Fruit fly (Drosophila melanogaster) whole organism, embryonic: ENCODE results near the gene CG14893.
A peak's percentile ranks its signal among the peaks of the same experiment; 100 is the strongest.

Experiments
- ATbp ChIP-seq: fragments of 200-800 bp; sonication (Bioruptor generic); optimal IDR thresholded peaks from 2 replicates; lab custom pipeline; 2017; ENCODE audit warnings: missing biosample characterization, mild to moderate bottlenecking, missing genetic modification characterization, missing genetic modification reagents
- Blimp-1 ChIP-seq: fragments of 200-800 bp; sonication (Bioruptor generic); optimal IDR thresholded peaks from 3 replicates; lab custom pipeline; 2018; ENCODE audit warnings: missing biosample characterization, missing genetic modification characterization, mild to moderate bottlenecking, moderate library complexity, missing genetic modification reagents
- CG10209 ChIP-seq: fragments of 200-800 bp; sonication (Bioruptor generic); optimal IDR thresholded peaks from 3 replicates; lab custom pipeline; 2017; ENCODE audit warnings: missing biosample characterization, mild to moderate bottlenecking, missing genetic modification characterization, missing genetic modification reagents
- CG1024 ChIP-seq: fragments of 200-800 bp; sonication (Bioruptor generic); IDR thresholded peaks from 2 replicates; pipeline ENCODE4 v1.3.6; 2022; ENCODE audit warnings: missing biosample characterization, missing genetic modification characterization
- CG10321 ChIP-seq: fragments of 200-800 bp; sonication (Bioruptor generic); IDR thresholded peaks from 2 replicates; pipeline ENCODE4 v1.3.6; 2022; ENCODE audit warnings: missing biosample characterization, missing genetic modification characterization
- CG10543 ChIP-seq: fragments of 200-800 bp; sonication (Bioruptor generic); optimal IDR thresholded peaks from 3 replicates; lab custom pipeline; 2017; ENCODE audit warnings: missing biosample characterization, mild to moderate bottlenecking, missing genetic modification characterization, moderate library complexity
- CG1233 ChIP-seq: fragments of 200-800 bp; sonication (Bioruptor generic); optimal IDR thresholded peaks from 4 replicates; lab custom pipeline; 2018; ENCODE audit warnings: missing biosample characterization, mild to moderate bottlenecking, missing genetic modification characterization
- CG14860 ChIP-seq: fragments of 200-800 bp; sonication (Bioruptor generic); IDR thresholded peaks from 3 replicates; pipeline ENCODE4 v1.3.6; 2022; ENCODE audit warnings: missing biosample characterization, missing genetic modification characterization; ENCODE audit not compliant: partially characterized antibody
- CG17186 ChIP-seq: fragments of 200-800 bp; sonication (Bioruptor generic); optimal IDR thresholded peaks from 3 replicates; lab custom pipeline; 2017; ENCODE audit warnings: missing biosample characterization, missing genetic modification reagents, missing genetic modification characterization
- CG17802 ChIP-seq: fragments of 200-800 bp; sonication (Bioruptor generic); optimal IDR thresholded peaks from 2 replicates; lab custom pipeline; 2018; ENCODE audit warnings: missing biosample characterization, mild to moderate bottlenecking, missing genetic modification characterization, moderate library complexity
- CG18476 ChIP-seq: fragments of 200-800 bp; sonication (Bioruptor generic); optimal IDR thresholded peaks from 2 replicates; lab custom pipeline; 2016; ENCODE audit warnings: missing biosample characterization, mild to moderate bottlenecking, missing genetic modification characterization
- CG18599 ChIP-seq: fragments of 200-800 bp; sonication (Bioruptor generic); optimal IDR thresholded peaks from 3 replicates; lab custom pipeline; 2017; ENCODE audit warnings: missing biosample characterization, missing genetic modification characterization, mild to moderate bottlenecking, moderate library complexity, missing genetic modification reagents
- CG18764 ChIP-seq: fragments of 200-800 bp; sonication (Bioruptor generic); optimal IDR thresholded peaks from 3 replicates; lab custom pipeline; 2016; ENCODE audit warnings: missing biosample characterization, missing genetic modification characterization
- CG2129 ChIP-seq: fragments of 200-800 bp; sonication (Bioruptor generic); IDR thresholded peaks from 2 replicates; pipeline ENCODE4 v1.3.6; 2022; ENCODE audit warnings: missing biosample characterization, missing genetic modification characterization; ENCODE audit not compliant: partially characterized antibody
- CG30431 ChIP-seq: fragments of 200-800 bp; sonication (Bioruptor generic); optimal IDR thresholded peaks from 2 replicates; lab custom pipeline; 2017; ENCODE audit warnings: missing biosample characterization, missing genetic modification characterization
- CG3838 ChIP-seq: fragments of 200-800 bp; sonication (Bioruptor generic); optimal IDR thresholded peaks from 3 replicates; lab custom pipeline; 2016; ENCODE audit warnings: missing biosample characterization, missing genetic modification characterization
- CG3847 ChIP-seq: fragments of 200-800 bp; sonication (Bioruptor generic); IDR thresholded peaks from 2 replicates; pipeline ENCODE4 v1.3.6; 2022; ENCODE audit warnings: missing biosample characterization, missing genetic modification characterization
- CG7271 ChIP-seq: fragments of 200-800 bp; sonication (Bioruptor generic); optimal IDR thresholded peaks from 2 replicates; lab custom pipeline; 2018; ENCODE audit warnings: missing biosample characterization, mild to moderate bottlenecking, missing genetic modification characterization, moderate library complexity
- CG8944 ChIP-seq: fragments of 200-800 bp; sonication (Bioruptor generic); optimal IDR thresholded peaks from 3 replicates; lab custom pipeline; 2016; ENCODE audit warnings: missing biosample characterization, missing genetic modification characterization
- CkIIα-i1 ChIP-seq: fragments of 200-800 bp; sonication (Bioruptor generic); IDR thresholded peaks from 2 replicates; pipeline ENCODE4 v1.3.6; 2022; ENCODE audit warnings: missing biosample characterization, missing genetic modification characterization
- Dek ChIP-seq: fragments of 200-800 bp; sonication (Bioruptor generic); optimal IDR thresholded peaks from 3 replicates; lab custom pipeline; 2019; ENCODE audit warnings: missing biosample characterization, mild to moderate bottlenecking, missing genetic modification characterization, moderate library complexity
- Dfd ChIP-seq, 2 experiments: fragments of >200 bp; optimal IDR thresholded peaks; 2 replicates each; lab custom pipeline; 2017; ENCODE audit warnings: missing biosample characterization in 2 of 2, missing genetic modification characterization in 2 of 2
- Fer1 ChIP-seq: fragments of 200-800 bp; sonication (Bioruptor generic); optimal IDR thresholded peaks from 2 replicates; lab custom pipeline; 2017; ENCODE audit warnings: missing biosample characterization, mild to moderate bottlenecking, missing genetic modification characterization
- GATAe ChIP-seq: fragments of 200-800 bp; sonication (Bioruptor generic); conservative IDR thresholded peaks from 2 replicates; pipeline ENCODE4 v1.3.6; 2022; ENCODE audit warnings: missing biosample characterization, missing genetic modification characterization
- Hr78 ChIP-seq, 2 experiments: fragments of 200-800 bp in 1 of 2; fragments of >200 bp in 1 of 2; sonication (Bioruptor generic) in 1 of 2; optimal IDR thresholded peaks; 2 replicates each; lab custom pipeline; 2017 to 2019; ENCODE audit warnings: missing biosample characterization in 2 of 2, missing genetic modification characterization in 2 of 2, mild to moderate bottlenecking in 1 of 2, moderate library complexity in 1 of 2
- Six4 ChIP-seq: fragments of 200-800 bp; sonication (Bioruptor generic); optimal IDR thresholded peaks from 2 replicates; lab custom pipeline; 2016; ENCODE audit warnings: missing biosample characterization, missing genetic modification characterization
- Sox102F ChIP-seq: fragments of 200-800 bp; sonication (Bioruptor generic); optimal IDR thresholded peaks from 2 replicates; lab custom pipeline; 2018; ENCODE audit warnings: missing biosample characterization, mild to moderate bottlenecking, missing genetic modification characterization, moderate library complexity
- Vsx1 ChIP-seq: fragments of 200-800 bp; sonication (Bioruptor generic); optimal IDR thresholded peaks from 2 replicates; lab custom pipeline; 2017; ENCODE audit warnings: missing biosample characterization, mild to moderate bottlenecking, missing genetic modification characterization, missing genetic modification reagents
- Xrp1 ChIP-seq: fragments of 200-800 bp; sonication (Bioruptor generic); IDR thresholded peaks from 2 replicates; pipeline ENCODE4 v1.3.6; 2022; ENCODE audit warnings: missing biosample characterization, missing genetic modification characterization
- crc ChIP-seq: fragments of 200-800 bp; sonication (Bioruptor generic); optimal IDR thresholded peaks from 2 replicates; lab custom pipeline; 2016; ENCODE audit warnings: missing biosample characterization, missing genetic modification characterization
- exex ChIP-seq: fragments of 200-800 bp; sonication (Bioruptor generic); optimal IDR thresholded peaks from 4 replicates; lab custom pipeline; 2018; ENCODE audit warnings: missing biosample characterization, mild to moderate bottlenecking, missing genetic modification characterization, moderate library complexity
- eyg ChIP-seq: fragments of 200-800 bp; sonication (Bioruptor generic); optimal IDR thresholded peaks from 3 replicates; lab custom pipeline; 2016; ENCODE audit warnings: missing biosample characterization, missing genetic modification characterization
- gce ChIP-seq: fragments of 200-800 bp; sonication (Bioruptor generic); IDR thresholded peaks from 3 replicates; pipeline ENCODE4 v1.3.6; 2022; ENCODE audit warnings: missing biosample characterization, missing genetic modification characterization
- grau ChIP-seq: fragments of 200-800 bp; optimal IDR thresholded peaks from 3 replicates; lab custom pipeline; 2019; ENCODE audit warnings: missing biosample characterization, mild to moderate bottlenecking, missing genetic modification characterization, moderate library complexity
- hb ChIP-seq: fragments of 200-800 bp; sonication (Bioruptor generic); IDR thresholded peaks from 3 replicates; pipeline ENCODE4 v1.3.6; 2022; ENCODE audit warnings: missing biosample characterization, missing genetic modification characterization; ENCODE audit not compliant: partially characterized antibody
- hth ChIP-seq: fragments of >200 bp; optimal IDR thresholded peaks from 2 replicates; lab custom pipeline; 2017; ENCODE audit warnings: inconsistent platforms
- jigr1 ChIP-seq: fragments of 200-800 bp; sonication (Bioruptor generic); IDR thresholded peaks from 3 replicates; pipeline ENCODE4 v1.3.6; 2022; ENCODE audit warnings: missing biosample characterization, missing genetic modification characterization
- knrl ChIP-seq: fragments of 200-800 bp; sonication (Bioruptor generic); IDR thresholded peaks from 3 replicates; pipeline ENCODE4 v1.3.6; 2022; ENCODE audit warnings: missing biosample characterization, missing genetic modification characterization; ENCODE audit not compliant: partially characterized antibody
- lola ChIP-seq, 3 experiments: fragments of >200 bp in 2 of 3; fragments of 200-800 bp in 1 of 3; sonication (Bioruptor generic) in 1 of 3; optimal IDR thresholded peaks; 2 replicates each; lab custom pipeline; 2017 to 2019; ENCODE audit warnings: missing biosample characterization in 3 of 3, missing genetic modification characterization in 3 of 3, mild to moderate bottlenecking in 1 of 3, moderate library complexity in 1 of 3
- phol ChIP-seq: fragments of 200-800 bp; sonication (Bioruptor generic); optimal IDR thresholded peaks from 3 replicates; lab custom pipeline; 2018; ENCODE audit warnings: missing biosample characterization, mild to moderate bottlenecking, missing genetic modification characterization, moderate library complexity
- pum ChIP-seq: fragments of 200-800 bp; sonication (Bioruptor generic); optimal IDR thresholded peaks from 2 replicates; lab custom pipeline; 2016; ENCODE audit warnings: missing biosample characterization, missing genetic modification characterization
- rib ChIP-seq: fragments of 200-800 bp; sonication (Bioruptor generic); IDR thresholded peaks from 2 replicates; pipeline ENCODE4 v1.3.6; 2022; ENCODE audit warnings: missing biosample characterization, missing genetic modification characterization
- row ChIP-seq: fragments of 200-800 bp; sonication (Bioruptor generic); IDR thresholded peaks from 3 replicates; pipeline ENCODE4 v1.3.6; 2022; ENCODE audit warnings: missing biosample characterization, missing genetic modification characterization
- salm ChIP-seq: fragments of 200-800 bp; sonication (Bioruptor generic); optimal IDR thresholded peaks from 2 replicates; lab custom pipeline; 2018; ENCODE audit warnings: missing biosample characterization, mild to moderate bottlenecking, missing genetic modification characterization
- ssp ChIP-seq: fragments of 200-800 bp; sonication (Bioruptor generic); IDR thresholded peaks from 2 replicates; pipeline ENCODE4 v1.3.6; 2022; ENCODE audit warnings: missing biosample characterization, missing genetic modification characterization
- tap ChIP-seq: fragments of 200-800 bp; optimal IDR thresholded peaks from 3 replicates; lab custom pipeline; 2019; ENCODE audit warnings: missing biosample characterization, mild to moderate bottlenecking, missing genetic modification characterization, moderate library complexity
- tup ChIP-seq: fragments of 200-800 bp; sonication (Bioruptor generic); optimal IDR thresholded peaks from 2 replicates; lab custom pipeline; 2016; ENCODE audit warnings: missing biosample characterization, mild to moderate bottlenecking, missing genetic modification characterization, moderate library complexity
- zfh1 ChIP-seq: fragments of 200-800 bp; sonication (Bioruptor generic); IDR thresholded peaks from 3 replicates; pipeline ENCODE4 v1.3.6; 2022; ENCODE audit warnings: missing biosample characterization, missing genetic modification characterization

The CG14893 gene

DNA sequence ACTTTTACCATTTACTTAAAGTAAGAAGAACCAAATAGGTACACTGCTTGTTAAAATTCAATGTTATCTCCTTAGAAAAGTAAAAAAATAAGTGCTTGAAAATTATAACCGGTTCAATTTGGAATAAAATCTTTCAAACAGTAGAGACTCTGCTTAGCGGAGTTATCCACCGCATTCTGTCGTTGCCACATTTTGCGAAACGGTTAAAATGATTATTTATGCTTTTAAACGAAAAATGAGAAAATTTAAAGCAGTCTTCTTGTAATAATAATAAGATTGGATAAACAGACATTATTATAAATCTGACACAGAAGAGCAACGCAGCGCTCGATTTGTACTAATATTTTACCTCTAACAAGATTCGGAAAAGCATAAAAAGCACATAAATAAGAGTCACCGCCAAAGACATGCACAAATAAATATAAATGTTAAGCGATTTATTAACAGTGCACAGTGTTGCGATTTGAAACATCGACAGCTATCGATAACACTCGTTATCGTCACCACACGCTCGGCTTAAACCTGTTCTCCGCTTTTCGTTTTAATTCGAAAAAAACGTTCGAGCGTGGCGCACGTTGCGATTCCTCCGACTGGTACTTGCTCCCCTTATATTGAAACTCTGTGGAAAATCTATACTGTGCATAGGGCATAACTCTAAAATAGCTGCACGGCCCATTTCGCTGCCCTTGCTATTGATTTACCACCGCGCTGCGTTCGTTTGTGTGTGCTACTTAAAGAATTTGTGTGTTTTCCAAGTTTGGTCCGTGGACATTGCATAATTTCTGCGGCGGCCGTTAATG is 4.4 kb downstream of the CG14893 start, which contains the start of gene Fas1 (continued):
- no peak for TF ChIP-seq CG3847
- TF ChIP-seq hth (lab: Kevin White, UChicago), result no peak
- peak; percentile 44; the same call in 1 of the 3 replicates for TF ChIP-seq CG14860 (GFP tag; lab: Robert Waterston, UW)
- TF ChIP-seq Sox102F (GFP tag; lab: Kevin White, UChicago), result no peak
- no peak for TF ChIP-seq crc (GFP tag; lab: Kevin White, UChicago)
- no peak for TF ChIP-seq CG17802
- TF ChIP-seq Xrp1 (GFP tag; lab: Robert Waterston, UW), result no peak
- TF ChIP-seq CG18764 (GFP tag; lab: Kevin White, UChicago), result no peak
- TF ChIP-seq eyg (GFP tag; lab: Kevin White, UChicago), result no peak
- no peak for TF ChIP-seq salm (tag; lab: Kevin White, UChicago)
- TF ChIP-seq phol (tag; lab: Kevin White, UChicago), result peak; percentile 12
- no peak for TF ChIP-seq Vsx1 (GFP tag; lab: Kevin White, UChicago)
- peak; percentile 31; the same call in 1 of the 3 replicates for TF ChIP-seq hb (GFP tag; lab: Robert Waterston, UW)
- no peak for TF ChIP-seq tap (tag; lab: Kevin White, UChicago)
- no peak for TF ChIP-seq Blimp-1 (GFP tag; lab: Kevin White, UChicago)
- TF ChIP-seq CG1024 (GFP tag; lab: Robert Waterston, UW), result no peak
- peak; percentile 52; the same call in 1 of the 3 replicates for TF ChIP-seq knrl (GFP tag; lab: Robert Waterston, UW)
- TF ChIP-seq CG10209 (GFP tag; lab: Kevin White, UChicago), result no peak
- TF ChIP-seq CG30431, result no peak
- TF ChIP-seq CG2129, result peak; percentile 49
- no peak for TF ChIP-seq CG3838 (GFP tag; lab: Kevin White, UChicago)
- peak; percentile 26 for TF ChIP-seq CG10543
- no peak for TF ChIP-seq CG7271 (tag; lab: Kevin White, UChicago)
- TF ChIP-seq zfh1 (GFP tag; lab: Robert Waterston, UW), result no peak
- TF ChIP-seq CG10321 (GFP tag; lab: Robert Waterston, UW), result no peak
- TF ChIP-seq ssp, result no peak
- no peak for TF ChIP-seq Fer1 (GFP tag; lab: Kevin White, UChicago)
- TF ChIP-seq Hr78 (GFP tag; optimal IDR thresholded peaks at IDR 0.05; lab: Kevin White, UChicago), result no peak
- no peak for TF ChIP-seq GATAe (GFP tag; lab: Robert Waterston, UW)
- TF ChIP-seq CG18599 (GFP tag; lab: Kevin White, UChicago), result peak; percentile 0
- no peak; the same call in 2 of the 3 replicates for TF ChIP-seq jigr1
- peak in 1 of 3 experiments; percentile 13 for TF ChIP-seq lola (GFP tag; optimal IDR thresholded peaks at IDR 0.05; lab: Kevin White, UChicago)
- no peak for TF ChIP-seq ATbp (GFP tag; lab: Kevin White, UChicago)
- TF ChIP-seq tup, result no peak
- no peak for TF ChIP-seq CG18476
- no peak for TF ChIP-seq gce
- TF ChIP-seq Dfd (GFP tag; optimal IDR thresholded peaks at IDR 0.05; lab: Kevin White, UChicago), result no peak
- TF ChIP-seq CG17186, result peak; percentile 53
- TF ChIP-seq CG1233 (GFP tag; lab: Kevin White, UChicago), result no peak
- no peak for TF ChIP-seq Dek (tag; lab: Kevin White, UChicago)
- TF ChIP-seq pum, result no peak
- no peak for TF ChIP-seq grau (tag; lab: Kevin White, UChicago)
- no peak for TF ChIP-seq CG8944 (GFP tag; lab: Kevin White, UChicago)
- TF ChIP-seq row (GFP tag; lab: Robert Waterston, UW), result peak; percentile 19; the same call in 1 of the 3 replicates
- no peak for TF ChIP-seq CkIIα-i1 (GFP tag; lab: Robert Waterston, UW)
- TF ChIP-seq Six4, result no peak
- no peak for TF ChIP-seq exex
- no peak for TF ChIP-seq rib (GFP tag; lab: Robert Waterston, UW)
